Fruit fly (Drosophila melanogaster) whole organism: ENCODE results near the gene Zmynd8.

Source experiments
- CG8478 ChIP-seq: fragments of >200 bp; optimal IDR thresholded peaks from 2 replicates; lab custom pipeline; 2018; ENCODE audit warnings: inconsistent platforms
- Dll ChIP-seq: fragments of >200 bp; optimal IDR thresholded peaks from 2 replicates; lab custom pipeline; 2017
- EcR ChIP-seq, 2 experiments: fragments of >200 bp; optimal IDR thresholded peaks; 2 replicates each; lab custom pipeline; 2017; ENCODE audit warnings: missing biosample characterization in 2 of 2, missing genetic modification characterization in 2 of 2, missing genetic modification reagents in 2 of 2

DNA sequence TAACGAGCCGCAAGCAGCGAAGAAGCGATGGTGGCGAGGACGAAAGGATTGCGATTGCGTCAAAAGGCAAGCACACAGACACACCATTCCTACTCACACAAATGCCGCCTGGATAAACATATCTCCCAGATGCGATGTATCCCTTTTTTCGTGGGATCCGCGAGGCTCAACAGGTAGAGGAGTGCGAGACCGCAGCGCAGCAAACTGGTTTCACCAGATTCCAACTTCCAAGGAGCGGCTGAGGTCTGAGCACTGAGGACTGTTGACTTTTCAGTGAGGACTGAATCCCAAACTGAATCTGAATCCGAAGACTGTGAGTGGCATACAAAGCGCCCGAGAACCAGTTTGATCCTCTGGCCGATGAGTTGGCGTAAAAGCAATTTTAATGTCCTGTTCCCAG is 32.7 kb downstream of the Zmynd8 start:
- TF ChIP-seq Dll (lab: Kevin White, UChicago) (no peak), EcR (GFP tag; optimal IDR thresholded peaks at IDR 0.05; lab: Kevin White, UChicago) (no peak), CG8478 (lab: Kevin White, UChicago) (no peak)
